Fruit fly (Drosophila melanogaster): ENCODE data around the gene Or65b.

DNA sequence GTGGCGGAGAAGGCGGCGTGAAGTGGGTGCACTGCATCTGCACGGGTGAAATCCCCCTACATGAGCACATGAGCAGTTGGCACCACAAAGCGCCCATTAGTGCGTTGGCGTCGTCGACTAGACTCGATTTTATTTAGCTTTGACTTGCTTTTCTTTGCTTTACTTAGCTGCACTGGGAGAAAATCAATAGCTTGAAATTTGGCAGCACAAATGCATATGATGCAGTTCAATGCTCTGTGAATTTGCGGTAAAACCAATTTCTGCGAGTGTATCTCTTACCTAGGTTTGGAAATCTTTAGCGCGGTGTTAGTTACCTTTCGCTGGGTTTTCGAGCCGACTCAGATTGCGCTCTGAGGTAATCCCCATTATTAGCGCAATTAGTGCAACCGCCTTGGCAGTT is 20.6 kb upstream of the Or65b start:
- TF ChIP-seq Smox (GFP tag; optimal IDR thresholded peaks at IDR 0.05) (no peak), OdsH (GFP tag; optimal IDR thresholded peaks at IDR 0.05) (no peak), Met (GFP tag; optimal IDR thresholded peaks at IDR 0.05) (no peak), CG6276 (GFP tag; optimal IDR thresholded peaks at IDR 0.05) (peak; percentile 37), fd85E (GFP tag; optimal IDR thresholded peaks at IDR 0.05) (no peak)
